Fruit fly (Drosophila melanogaster): Measurements from ENCODE around the gene CG13280.

CG13280 gene

DNA sequence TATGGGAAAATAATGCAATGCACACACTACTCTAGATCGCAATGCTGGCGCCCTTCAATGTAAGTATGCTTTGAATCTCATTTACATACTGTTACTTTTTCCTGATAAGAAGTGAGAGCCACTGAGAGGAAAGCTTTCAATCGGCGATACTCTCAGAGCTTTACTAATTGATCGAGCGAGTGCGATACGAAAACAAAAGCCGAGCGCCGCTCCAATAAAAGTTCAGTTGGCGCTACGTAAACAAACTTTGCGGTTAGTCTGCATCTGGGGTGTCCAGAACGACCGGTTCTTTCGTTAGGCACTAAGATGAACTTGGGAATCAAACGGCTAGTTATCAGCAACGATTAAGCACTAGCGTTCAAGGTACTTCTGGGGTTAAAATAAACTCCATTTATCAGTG, 29.5 kb downstream of the CG13280 start, which contains the start of gene CG17928 (continued):
- TF ChIP-seq grn (GFP tag; optimal IDR thresholded peaks at IDR 0.05) (peak; percentile 47), ssp (GFP tag; IDR thresholded peaks at IDR 0.05) (no peak)

- TF ChIP-seq PHDP (tag; optimal IDR thresholded peaks at IDR 0.05), result no peak
- no peak for TF ChIP-seq CG18619 (GFP tag; optimal IDR thresholded peaks at IDR 0.05)
- peak; percentile 18 for TF ChIP-seq sens (GFP tag)
- TF ChIP-seq Hr78 (GFP tag; optimal IDR thresholded peaks at IDR 0.05), result peak in 1 of 2 experiments; percentile 56
- TF ChIP-seq CG3281 (GFP tag; optimal IDR thresholded peaks at IDR 0.05), result peak; percentile 1
- TF ChIP-seq CG8281 (tag; optimal IDR thresholded peaks at IDR 0.05), result no peak
- peak; percentile 94 for TF ChIP-seq exex (tag; optimal IDR thresholded peaks at IDR 0.05)
- peak in 1 of 2 experiments; percentile 98 for TF ChIP-seq Pdp1 (GFP tag; optimal IDR thresholded peaks at IDR 0.05)
- peak; percentile 66 for TF ChIP-seq Ets65A (GFP tag)
- no peak for TF ChIP-seq zfh2 (GFP tag; optimal IDR thresholded peaks at IDR 0.05)
- TF ChIP-seq Hey (tag; optimal IDR thresholded peaks at IDR 0.05), result peak; percentile 27
- no peak for TF ChIP-seq CG3065 (GFP tag; optimal IDR thresholded peaks at IDR 0.05)
- peak; percentile 83 for TF ChIP-seq cwo (GFP tag; optimal IDR thresholded peaks at IDR 0.05)
- no peak for TF ChIP-seq dan (GFP tag; IDR thresholded peaks at IDR 0.05)
- TF ChIP-seq NK7.1 (GFP tag; optimal IDR thresholded peaks at IDR 0.05), result no peak
- TF ChIP-seq CG30403 (GFP tag; optimal IDR thresholded peaks at IDR 0.05), result no peak
- TF ChIP-seq CG17328 (GFP tag; IDR thresholded peaks at IDR 0.05), result no peak
- peak; percentile 100 for TF ChIP-seq sug (tag; optimal IDR thresholded peaks at IDR 0.05)
- TF ChIP-seq CG9817 (tag; optimal IDR thresholded peaks at IDR 0.05), result no peak
- no peak for TF ChIP-seq corto (GFP tag; optimal IDR thresholded peaks at IDR 0.05)
- no peak for TF ChIP-seq CG8388 (GFP tag; optimal IDR thresholded peaks at IDR 0.05)
- TF ChIP-seq Med (GFP tag), result peak; percentile 17
- TF ChIP-seq Hand (GFP tag; optimal IDR thresholded peaks at IDR 0.05), result peak; percentile 26
- TF ChIP-seq CTCF (GFP tag; optimal IDR thresholded peaks at IDR 0.05), result no peak
- peak; percentile 2 for TF ChIP-seq CG18599 (GFP tag; optimal IDR thresholded peaks at IDR 0.05)
- no peak for TF ChIP-seq MESR4 (GFP tag; optimal IDR thresholded peaks at IDR 0.05)
- peak; percentile 91 for TF ChIP-seq mirr (GFP tag; optimal IDR thresholded peaks at IDR 0.05)
- TF ChIP-seq HmgZ (tag; optimal IDR thresholded peaks at IDR 0.05), result peak; percentile 33
- TF ChIP-seq sd (tag; optimal IDR thresholded peaks at IDR 0.05), result peak; percentile 58
- TF ChIP-seq psq (GFP tag; optimal IDR thresholded peaks at IDR 0.05), result no peak
- no peak for TF ChIP-seq CG13296 (GFP tag; optimal IDR thresholded peaks at IDR 0.05)
- TF ChIP-seq inv (GFP tag; IDR thresholded peaks at IDR 0.05; ENCODE audit: partially characterized antibody), result no peak
- TF ChIP-seq CG10543 (GFP tag; optimal IDR thresholded peaks at IDR 0.05), result peak; percentile 89
- no peak for TF ChIP-seq ci (GFP tag; IDR thresholded peaks at IDR 0.05)
- peak; percentile 62 for TF ChIP-seq grn (GFP tag; optimal IDR thresholded peaks at IDR 0.05)
- TF ChIP-seq CG17385 (GFP tag; optimal IDR thresholded peaks at IDR 0.05), result peak; percentile 26
- peak; percentile 34 for TF ChIP-seq B-H2 (GFP tag; optimal IDR thresholded peaks at IDR 0.05)
- no peak for TF ChIP-seq YL-1 (GFP tag; optimal IDR thresholded peaks at IDR 0.05)
- no peak for TF ChIP-seq caup (GFP tag; optimal IDR thresholded peaks at IDR 0.05; ENCODE audit: severe bottlenecking)
- 0 out of 2 replicates have a peak, but pooled peaks have one; percentile 6 for TF ChIP-seq sens-2 (GFP tag; IDR thresholded peaks at IDR 0.05)
- no peak for TF ChIP-seq gfzf (GFP tag; optimal IDR thresholded peaks at IDR 0.05)
- TF ChIP-seq CG10565 (GFP tag; optimal IDR thresholded peaks at IDR 0.05), result no peak
- no peak for TF ChIP-seq Asciz (GFP tag; optimal IDR thresholded peaks at IDR 0.05)
- TF ChIP-seq CG2678 (tag; optimal IDR thresholded peaks at IDR 0.05), result peak; percentile 31
- TF ChIP-seq hbn (GFP tag; IDR thresholded peaks at IDR 0.05; ENCODE audit: partially characterized antibody), result no peak
- TF ChIP-seq Adf1 (GFP tag; IDR thresholded peaks at IDR 0.05), result peak; percentile 77
These were observed 30.1 kb downstream of the CG13280 start, which contains the start of gene Cyt-b5-r for dm6 chr2L:16790671-16791270. Gene Cyt-b5-r (minus strand): TSS chr2L:16790721.

All from whole organism, embryonic.